Fruit fly (Drosophila melanogaster) whole organism, embryonic: Measurements from ENCODE around the gene UGP.

ENCODE experiments used
- Ada2b ChIP-seq: fragments of 200-800 bp; sonication (Bioruptor generic); IDR thresholded peaks from 2 replicates; pipeline ENCODE4 v1.3.6; 2022; ENCODE audit warnings: missing biosample characterization, missing genetic modification characterization
- CG10654 ChIP-seq: fragments of 200-800 bp; sonication (Bioruptor generic); optimal IDR thresholded peaks from 2 replicates; lab custom pipeline; 2016; ENCODE audit warnings: missing biosample characterization, missing genetic modification characterization
- CG11504 ChIP-seq: fragments of 200-800 bp; sonication (Bioruptor generic); optimal IDR thresholded peaks from 3 replicates; lab custom pipeline; 2019; ENCODE audit warnings: missing biosample characterization, mild to moderate bottlenecking, missing genetic modification characterization, moderate library complexity
- CG11560 ChIP-seq: fragments of 200-800 bp; sonication (Bioruptor generic); IDR thresholded peaks from 3 replicates; pipeline ENCODE4 v1.3.6; 2022; ENCODE audit warnings: missing biosample characterization, missing genetic modification characterization
- CG12071 ChIP-seq: fragments of 200-800 bp; sonication (Bioruptor generic); optimal IDR thresholded peaks from 3 replicates; lab custom pipeline; 2018; ENCODE audit warnings: missing biosample characterization, mild to moderate bottlenecking, missing genetic modification characterization
- CG12104 ChIP-seq: fragments of 200-800 bp; sonication (Bioruptor generic); optimal IDR thresholded peaks from 3 replicates; lab custom pipeline; 2016; ENCODE audit warnings: missing biosample characterization, missing genetic modification characterization
- CG12155 ChIP-seq: fragments of 200-800 bp; sonication (Bioruptor generic); optimal IDR thresholded peaks from 3 replicates; lab custom pipeline; 2016; ENCODE audit warnings: missing biosample characterization, missing genetic modification characterization
- CG12659 ChIP-seq: fragments of 200-800 bp; sonication (Bioruptor generic); optimal IDR thresholded peaks from 3 replicates; lab custom pipeline; 2017; ENCODE audit warnings: mild to moderate bottlenecking, missing biosample characterization, missing genetic modification reagents, missing genetic modification characterization
- CG14050 ChIP-seq: fragments of 200-800 bp; sonication (Bioruptor generic); IDR thresholded peaks from 3 replicates; pipeline ENCODE4 v1.3.6; 2022; ENCODE audit warnings: missing biosample characterization, missing genetic modification characterization
- CG14441 ChIP-seq: fragments of 200-800 bp; sonication (Bioruptor generic); IDR thresholded peaks from 2 replicates; pipeline ENCODE4 v1.3.6; 2022; ENCODE audit warnings: missing biosample characterization, missing genetic modification characterization
- CG14860 ChIP-seq: fragments of 200-800 bp; sonication (Bioruptor generic); IDR thresholded peaks from 3 replicates; pipeline ENCODE4 v1.3.6; 2022; ENCODE audit warnings: missing biosample characterization, missing genetic modification characterization; ENCODE audit not compliant: partially characterized antibody
- CG15696 ChIP-seq: fragments of 200-800 bp; sonication (Bioruptor generic); optimal IDR thresholded peaks from 2 replicates; lab custom pipeline; 2019; ENCODE audit warnings: missing biosample characterization, mild to moderate bottlenecking, missing genetic modification characterization, moderate library complexity
- CG18476 ChIP-seq: fragments of 200-800 bp; sonication (Bioruptor generic); optimal IDR thresholded peaks from 2 replicates; lab custom pipeline; 2016; ENCODE audit warnings: missing biosample characterization, mild to moderate bottlenecking, missing genetic modification characterization
- CG18599 ChIP-seq: fragments of 200-800 bp; sonication (Bioruptor generic); optimal IDR thresholded peaks from 3 replicates; lab custom pipeline; 2017; ENCODE audit warnings: missing biosample characterization, missing genetic modification characterization, mild to moderate bottlenecking, moderate library complexity, missing genetic modification reagents
- CG31224 ChIP-seq: fragments of 200-800 bp; sonication (Bioruptor generic); IDR thresholded peaks from 2 replicates; pipeline ENCODE4 v1.3.6; 2022; ENCODE audit warnings: missing biosample characterization, missing genetic modification characterization
- CG42726 ChIP-seq: fragments of 200-800 bp; sonication (Bioruptor generic); IDR thresholded peaks from 2 replicates; pipeline ENCODE4 v1.3.6; 2022; ENCODE audit warnings: missing biosample characterization, missing genetic modification characterization; ENCODE audit not compliant: partially characterized antibody
- CG4404 ChIP-seq: fragments of 200-800 bp; sonication (Bioruptor generic); IDR thresholded peaks from 2 replicates; pipeline ENCODE4 v1.3.6; 2022; ENCODE audit warnings: missing biosample characterization, missing genetic modification characterization
- CG6175 ChIP-seq: fragments of 200-800 bp; sonication (Bioruptor generic); IDR thresholded peaks from 3 replicates; pipeline ENCODE4 v1.3.6; 2022; ENCODE audit warnings: missing biosample characterization, missing genetic modification characterization
- CG7987 ChIP-seq: fragments of 200-800 bp; sonication (Bioruptor generic); optimal IDR thresholded peaks from 2 replicates; lab custom pipeline; 2018; ENCODE audit warnings: missing biosample characterization, mild to moderate bottlenecking, missing genetic modification characterization, moderate library complexity
- CG9817 ChIP-seq: fragments of 200-800 bp; sonication (Bioruptor generic); optimal IDR thresholded peaks from 2 replicates; lab custom pipeline; 2018; ENCODE audit warnings: missing biosample characterization, mild to moderate bottlenecking, missing genetic modification characterization, moderate library complexity
- CG9932 ChIP-seq: fragments of 200-800 bp; sonication (Bioruptor generic); IDR thresholded peaks from 2 replicates; pipeline ENCODE4 v1.3.6; 2022; ENCODE audit warnings: missing biosample characterization, missing genetic modification characterization
- Chrac-16 ChIP-seq: fragments of 200-800 bp; sonication (Bioruptor generic); optimal IDR thresholded peaks from 3 replicates; lab custom pipeline; 2016; ENCODE audit warnings: missing biosample characterization, missing genetic modification characterization
- CoRest ChIP-seq: fragments of 200-800 bp; sonication (Bioruptor generic); optimal IDR thresholded peaks from 3 replicates; lab custom pipeline; 2018; ENCODE audit warnings: missing biosample characterization, mild to moderate bottlenecking, missing genetic modification characterization, moderate library complexity
- Doc3 ChIP-seq: fragments of 200-800 bp; sonication (Bioruptor generic); IDR thresholded peaks from 3 replicates; pipeline ENCODE4 v1.3.6; 2022; ENCODE audit warnings: missing biosample characterization, missing genetic modification characterization; ENCODE audit not compliant: partially characterized antibody
- Dref ChIP-seq: fragments of 200-800 bp; sonication (Bioruptor generic); IDR thresholded peaks from 2 replicates; pipeline ENCODE4 v1.3.6; 2022; ENCODE audit warnings: missing biosample characterization, missing genetic modification characterization
- Ets65A ChIP-seq: fragments of 200-800 bp; sonication (Bioruptor generic); peaks from one replicate; lab custom pipeline; 2016; ENCODE audit warnings: missing biosample characterization, missing genetic modification characterization
- Hr39 ChIP-seq: fragments of >200 bp; optimal IDR thresholded peaks from 2 replicates; lab custom pipeline; 2017
- Hr78 ChIP-seq, 2 experiments: fragments of 200-800 bp in 1 of 2; fragments of >200 bp in 1 of 2; sonication (Bioruptor generic) in 1 of 2; optimal IDR thresholded peaks; 2 replicates each; lab custom pipeline; 2017 to 2019; ENCODE audit warnings: missing biosample characterization in 2 of 2, missing genetic modification characterization in 2 of 2, mild to moderate bottlenecking in 1 of 2, moderate library complexity in 1 of 2
- Lhr ChIP-seq: fragments of 200-800 bp; sonication (Bioruptor generic); optimal IDR thresholded peaks from 3 replicates; lab custom pipeline; 2017; ENCODE audit warnings: mild to moderate bottlenecking, missing biosample characterization, missing genetic modification reagents, missing genetic modification characterization
- Oaz ChIP-seq: fragments of 200-800 bp; sonication (Bioruptor generic); IDR thresholded peaks from 2 replicates; pipeline ENCODE4 v1.3.6; 2022; ENCODE audit warnings: missing biosample characterization, missing genetic modification characterization
- Pdp1 ChIP-seq, 2 experiments: fragments of 200-800 bp; sonication (Bioruptor generic); optimal IDR thresholded peaks; 3 replicates each; lab custom pipeline; 2016; ENCODE audit warnings: missing biosample characterization in 2 of 2, missing genetic modification characterization in 2 of 2, mild to moderate bottlenecking in 1 of 2, moderate library complexity in 1 of 2
- Sin3A ChIP-seq: fragments of >200 bp; optimal IDR thresholded peaks from 2 replicates; lab custom pipeline; 2018
- Sox102F ChIP-seq: fragments of 200-800 bp; sonication (Bioruptor generic); optimal IDR thresholded peaks from 2 replicates; lab custom pipeline; 2018; ENCODE audit warnings: missing biosample characterization, mild to moderate bottlenecking, missing genetic modification characterization, moderate library complexity
- amos ChIP-seq: fragments of 200-800 bp; sonication (Bioruptor generic); IDR thresholded peaks from 2 replicates; pipeline ENCODE4 v1.3.6; 2022; ENCODE audit warnings: missing biosample characterization, missing genetic modification characterization; ENCODE audit not compliant: partially characterized antibody
- corto ChIP-seq: fragments of 200-800 bp; sonication (Bioruptor generic); optimal IDR thresholded peaks from 2 replicates; lab custom pipeline; 2016; ENCODE audit warnings: missing biosample characterization, mild to moderate bottlenecking, missing genetic modification characterization, moderate library complexity
- ems ChIP-seq: fragments of 200-800 bp; sonication (Bioruptor generic); optimal IDR thresholded peaks from 3 replicates; lab custom pipeline; 2016; ENCODE audit warnings: missing biosample characterization, missing genetic modification characterization
- ewg ChIP-seq: fragments of 200-800 bp; sonication (Bioruptor generic); optimal IDR thresholded peaks from 3 replicates; lab custom pipeline; 2017; ENCODE audit warnings: mild to moderate bottlenecking, missing biosample characterization, missing genetic modification reagents, missing genetic modification characterization
- gfzf ChIP-seq: fragments of 200-800 bp; sonication (Bioruptor generic); optimal IDR thresholded peaks from 2 replicates; lab custom pipeline; 2016; ENCODE audit warnings: missing biosample characterization, mild to moderate bottlenecking, missing genetic modification characterization, moderate library complexity
- gsb-n ChIP-seq: fragments of 200-800 bp; sonication (Bioruptor generic); optimal IDR thresholded peaks from 3 replicates; lab custom pipeline; 2018; ENCODE audit warnings: missing biosample characterization, mild to moderate bottlenecking, missing genetic modification characterization
- insv ChIP-seq, 2 experiments: fragments of 200-800 bp; sonication (Bioruptor generic); optimal IDR thresholded peaks; 3 replicates each; lab custom pipeline; 2016 to 2018; ENCODE audit warnings: missing biosample characterization in 2 of 2, missing genetic modification characterization in 2 of 2
- kni ChIP-seq: fragments of 200-800 bp; sonication (Bioruptor generic); optimal IDR thresholded peaks from 3 replicates; lab custom pipeline; 2017; ENCODE audit warnings: mild to moderate bottlenecking, missing biosample characterization, missing genetic modification reagents, missing genetic modification characterization
- lilli ChIP-seq: fragments of 200-800 bp; sonication (Bioruptor generic); optimal IDR thresholded peaks from 3 replicates; lab custom pipeline; 2016; ENCODE audit warnings: missing biosample characterization, missing genetic modification characterization
- nmo ChIP-seq: fragments of 200-800 bp; sonication (Bioruptor generic); optimal IDR thresholded peaks from 2 replicates; lab custom pipeline; 2018; ENCODE audit warnings: missing biosample characterization, mild to moderate bottlenecking, missing genetic modification characterization, moderate library complexity
- prd ChIP-seq, 3 experiments: fragments of >200 bp in 2 of 3; fragments of 200-800 bp in 1 of 3; sonication (Bioruptor generic) in 1 of 3; optimal IDR thresholded peaks in 2 of 3; IDR thresholded peaks in 1 of 3; 2 replicates in 2 of 3; 3 replicates in 1 of 3; pipeline versions ENCODE4 v1.3.6 to Lab custom; 2017 to 2022; ENCODE audit warnings: missing biosample characterization in 1 of 3, missing genetic modification characterization in 1 of 3
- psq ChIP-seq: fragments of 200-800 bp; sonication (Bioruptor generic); optimal IDR thresholded peaks from 2 replicates; lab custom pipeline; 2017; ENCODE audit warnings: missing biosample characterization, missing genetic modification characterization
- ranshi ChIP-seq: fragments of 200-800 bp; sonication (Bioruptor generic); IDR thresholded peaks from 2 replicates; pipeline ENCODE4 v1.3.6; 2022; ENCODE audit warnings: missing biosample characterization, missing genetic modification characterization
- sens ChIP-seq: fragments of 200-800 bp; sonication (Bioruptor generic); peaks from one replicate; lab custom pipeline; 2016; ENCODE audit warnings: missing biosample characterization, missing genetic modification characterization
- trem ChIP-seq: fragments of 200-800 bp; optimal IDR thresholded peaks from 3 replicates; lab custom pipeline; 2019; ENCODE audit warnings: missing biosample characterization, mild to moderate bottlenecking, missing genetic modification characterization, moderate library complexity
- vnd ChIP-seq: fragments of 200-800 bp; sonication (Bioruptor generic); IDR thresholded peaks from 3 replicates; pipeline ENCODE4 v1.3.6; 2022; ENCODE audit warnings: missing biosample characterization, missing genetic modification characterization; ENCODE audit not compliant: partially characterized antibody

Gene UGP

dm6 chr3L:9366850-9367430, 8.2 kb upstream of the UGP start, which contains the start of the genes Klp67A and CG4452 (continued):
- TF ChIP-seq Doc3 (GFP tag; lab: Robert Waterston, UW), result peak; percentile 92
- peak; percentile 50 for TF ChIP-seq ewg (GFP tag; lab: Kevin White, UChicago)
- peak; percentile 99 for TF ChIP-seq psq (GFP tag; lab: Kevin White, UChicago)
- no peak for TF ChIP-seq Sox102F (GFP tag; lab: Kevin White, UChicago)
- peak; percentile 82 for TF ChIP-seq Sin3A
- peak; percentile 21 for TF ChIP-seq CG12104 (GFP tag; lab: Kevin White, UChicago)
- TF ChIP-seq CG7987 (GFP tag; lab: Kevin White, UChicago), result no peak
- peak; percentile 37 for TF ChIP-seq CG15696 (tag; lab: Kevin White, UChicago)
- TF ChIP-seq gsb-n (tag; lab: Kevin White, UChicago), result peak; percentile 62
- TF ChIP-seq CG9817 (tag; lab: Kevin White, UChicago), result peak; percentile 43
- no peak for TF ChIP-seq ems (GFP tag; lab: Kevin White, UChicago)
- TF ChIP-seq Dref, result peak; percentile 74
- TF ChIP-seq CG12071 (GFP tag; lab: Kevin White, UChicago), result no peak
- peak; percentile 79 for TF ChIP-seq CG12659 (GFP tag; lab: Kevin White, UChicago)
- TF ChIP-seq Hr39 (lab: Kevin White, UChicago), result no peak
- TF ChIP-seq CG18599, result peak; percentile 45
- no peak for TF ChIP-seq Oaz (GFP tag; lab: Robert Waterston, UW)
- no peak for TF ChIP-seq Ets65A (GFP tag; lab: Kevin White, UChicago)
- peak; percentile 93 for TF ChIP-seq vnd (GFP tag; lab: Robert Waterston, UW)
- peak; percentile 20 for TF ChIP-seq CG10654 (GFP tag; lab: Kevin White, UChicago)
- TF ChIP-seq gfzf, result peak; percentile 3
- TF ChIP-seq CG12155 (GFP tag; lab: Kevin White, UChicago), result peak; percentile 53
- peak; percentile 58 for TF ChIP-seq lilli (GFP tag; lab: Kevin White, UChicago)
- TF ChIP-seq CG6175, result no peak
- peak; percentile 60 for TF ChIP-seq CG9932 (GFP tag; lab: Robert Waterston, UW)
- peak; percentile 67 for TF ChIP-seq Lhr
- 0 out of 3 replicates have a peak, but pooled peaks have one; percentile 9 for TF ChIP-seq CG14050 (GFP tag; lab: Robert Waterston, UW)
- peak; percentile 56 for TF ChIP-seq CG42726
- peak; percentile 87 for TF ChIP-seq amos (GFP tag; lab: Robert Waterston, UW)
- peak; percentile 81 for TF ChIP-seq sens
- no peak for TF ChIP-seq prd (optimal IDR thresholded peaks at IDR 0.05; lab: Kevin White, UChicago)
- TF ChIP-seq prd (GFP tag; IDR thresholded peaks at IDR 0.05; lab: Robert Waterston, UW), result 0 out of 3 replicates have a peak, but pooled peaks have one; percentile 44
- peak; percentile 37 for TF ChIP-seq CG18476
- TF ChIP-seq Ada2b (GFP tag; lab: Robert Waterston, UW), result no peak
- no peak for TF ChIP-seq kni (GFP tag; lab: Kevin White, UChicago)
- no peak for TF ChIP-seq Chrac-16 (GFP tag; lab: Kevin White, UChicago)
- peak; percentile 30; the same call in 1 of the 2 replicates for TF ChIP-seq CG4404 (GFP tag; lab: Robert Waterston, UW)
- no peak for TF ChIP-seq CG11560 (tag; lab: Robert Waterston, UW)
- peak; percentile 79 for TF ChIP-seq nmo
- peak; percentile 77 for TF ChIP-seq trem
- no peak for TF ChIP-seq ranshi (GFP tag; lab: Robert Waterston, UW)
- TF ChIP-seq CG11504 (tag; lab: Kevin White, UChicago), result no peak
- peak in 1 of 2 experiments; percentile 39 for TF ChIP-seq insv (GFP tag; optimal IDR thresholded peaks at IDR 0.05; lab: Kevin White, UChicago)
- no peak for TF ChIP-seq Hr78 (GFP tag; optimal IDR thresholded peaks at IDR 0.05; lab: Kevin White, UChicago)
- peak; percentile 94 for TF ChIP-seq CG14860 (GFP tag; lab: Robert Waterston, UW)
- 0 out of 2 replicates have a peak, but pooled peaks have one; percentile 13 for TF ChIP-seq CG14441 (GFP tag; lab: Robert Waterston, UW)
- peak; percentile 52 for TF ChIP-seq corto (GFP tag; lab: Kevin White, UChicago)
- no peak for TF ChIP-seq CG31224 (GFP tag; lab: Robert Waterston, UW)
- peak; percentile 77 for TF ChIP-seq CoRest (tag; lab: Kevin White, UChicago)
- peak in 1 of 2 experiments; percentile 21 for TF ChIP-seq Pdp1 (GFP tag; optimal IDR thresholded peaks at IDR 0.05; lab: Kevin White, UChicago)
